Worm (Caenorhabditis elegans) whole organism, L3 larva: Measurements from ENCODE around the gene best-24.

Experiments used
- R02D3.7 ChIP-seq: fragments of 150-350 bp; optimal IDR thresholded peaks from 2 replicates; lab custom pipeline; 2014; ENCODE audit warnings: missing biosample characterization, missing genetic modification characterization
- ZK546.5 ChIP-seq: sonication (generic microtip); optimal IDR thresholded peaks from 2 replicates; lab custom pipeline; 2017; ENCODE audit warnings: missing biosample characterization, missing genetic modification characterization
- aly-2 ChIP-seq: fragments of 150-350 bp; optimal IDR thresholded peaks from 2 replicates; lab custom pipeline; 2014; ENCODE audit warnings: missing biosample characterization, missing genetic modification characterization
- ama-1 ChIP-seq: fragments of 150-350 bp; optimal IDR thresholded peaks from 2 replicates; lab custom pipeline; 2018
- ceh-16 ChIP-seq: sonication (generic microtip); optimal IDR thresholded peaks from 2 replicates; lab custom pipeline; 2017; ENCODE audit warnings: missing biosample characterization, missing genetic modification characterization
- ceh-28 ChIP-seq: fragments of 150-350 bp; optimal IDR thresholded peaks from 2 replicates; lab custom pipeline; 2014; ENCODE audit warnings: missing biosample characterization, missing genetic modification reagents, missing genetic modification characterization
- ceh-82 ChIP-seq: fragments of 150-350 bp; optimal IDR thresholded peaks from 2 replicates; lab custom pipeline; 2014; ENCODE audit warnings: missing biosample characterization, missing genetic modification characterization
- ceh-9 ChIP-seq: sonication (generic microtip); optimal IDR thresholded peaks from 2 replicates; lab custom pipeline; 2018; ENCODE audit warnings: missing biosample characterization, missing genetic modification characterization
- daf-12 ChIP-seq: fragments of 150-350 bp; optimal IDR thresholded peaks from 2 replicates; lab custom pipeline; 2014; ENCODE audit warnings: missing biosample characterization, missing genetic modification reagents, missing genetic modification characterization
- egl-27 ChIP-seq: sonication (generic microtip); optimal IDR thresholded peaks from 4 replicates; lab custom pipeline; 2017; ENCODE audit warnings: missing biosample characterization, missing genetic modification reagents, missing genetic modification characterization
- egl-5 ChIP-seq: fragments of 150-350 bp; optimal IDR thresholded peaks from 2 replicates; lab custom pipeline; 2017; ENCODE audit warnings: missing biosample characterization, missing genetic modification reagents, missing genetic modification characterization, inconsistent platforms
- elt-1 ChIP-seq: fragments of 150-350 bp; optimal IDR thresholded peaks from 2 replicates; lab custom pipeline; 2014; ENCODE audit warnings: missing biosample characterization, missing genetic modification characterization
- elt-2 ChIP-seq: sonication (generic microtip); optimal IDR thresholded peaks from 2 replicates; lab custom pipeline; 2016; ENCODE audit warnings: missing genetic modification reagents, mild to moderate bottlenecking, missing genetic modification characterization, missing compliant biosample characterization
- elt-3 ChIP-seq, 3 experiments: fragments of 150-350 bp in 1 of 3; sonication (generic microtip) in 2 of 3; optimal IDR thresholded peaks; 2 replicates in 2 of 3; 4 replicates in 1 of 3; lab custom pipeline; 2014 to 2017; ENCODE audit warnings: missing biosample characterization in 3 of 3, missing genetic modification characterization in 3 of 3
- fkh-10 ChIP-seq: sonication (generic microtip); optimal IDR thresholded peaks from 2 replicates; lab custom pipeline; 2017; ENCODE audit warnings: missing biosample characterization, missing genetic modification reagents, missing genetic modification characterization
- fkh-2 ChIP-seq: fragments of 150-350 bp; optimal IDR thresholded peaks from 2 replicates; lab custom pipeline; 2014; ENCODE audit warnings: missing biosample characterization, missing genetic modification reagents, missing genetic modification characterization
- fos-1 ChIP-seq: fragments of 150-350 bp; optimal IDR thresholded peaks from 2 replicates; lab custom pipeline; 2014; ENCODE audit warnings: missing biosample characterization, missing genetic modification characterization
- hmg-11 ChIP-seq: sonication (generic microtip); optimal IDR thresholded peaks from 2 replicates; lab custom pipeline; 2016; ENCODE audit warnings: missing genetic modification characterization, missing compliant biosample characterization
- jun-1 ChIP-seq: fragments of 150-350 bp; optimal IDR thresholded peaks from 2 replicates; lab custom pipeline; 2014; ENCODE audit warnings: missing biosample characterization, missing genetic modification reagents, missing genetic modification characterization
- lin-15B ChIP-seq: fragments of 150-350 bp; optimal IDR thresholded peaks from 2 replicates; lab custom pipeline; 2014; ENCODE audit warnings: missing biosample characterization, missing genetic modification characterization
- lin-39 ChIP-seq: fragments of 150-350 bp; optimal IDR thresholded peaks from 2 replicates; lab custom pipeline; 2018; ENCODE audit warnings: missing biosample characterization, missing genetic modification reagents, missing genetic modification characterization
- lsy-12 ChIP-seq: sonication (generic microtip); optimal IDR thresholded peaks from 2 replicates; lab custom pipeline; 2016; ENCODE audit warnings: mild to moderate bottlenecking, missing genetic modification characterization, missing compliant biosample characterization
- mdl-1 ChIP-seq: fragments of 150-350 bp; optimal IDR thresholded peaks from 2 replicates; lab custom pipeline; 2014; ENCODE audit warnings: missing biosample characterization, missing genetic modification characterization
- mml-1 ChIP-seq: fragments of 150-350 bp; sonication (generic microtip); optimal IDR thresholded peaks from 3 replicates; lab custom pipeline; 2014; ENCODE audit warnings: missing biosample characterization, missing genetic modification characterization
- nfya-1 ChIP-seq: sonication (generic microtip); optimal IDR thresholded peaks from 2 replicates; lab custom pipeline; 2017; ENCODE audit warnings: missing genetic modification characterization, mild to moderate bottlenecking, missing compliant biosample characterization, antibody characterized with exemption, moderate library complexity; ENCODE audit not compliant: insufficient read depth
- nhr-11 ChIP-seq: fragments of 150-350 bp; optimal IDR thresholded peaks from 2 replicates; lab custom pipeline; 2014; ENCODE audit warnings: missing biosample characterization, missing genetic modification characterization
- nhr-12 ChIP-seq: fragments of 150-350 bp; optimal IDR thresholded peaks from 2 replicates; lab custom pipeline; 2014; ENCODE audit warnings: missing biosample characterization, missing genetic modification characterization
- nhr-23 ChIP-seq: fragments of 150-350 bp; optimal IDR thresholded peaks from 2 replicates; lab custom pipeline; 2014; ENCODE audit warnings: missing biosample characterization, missing genetic modification reagents, missing genetic modification characterization
- nhr-237 ChIP-seq: fragments of 150-350 bp; optimal IDR thresholded peaks from 2 replicates; lab custom pipeline; 2014; ENCODE audit warnings: missing biosample characterization, missing genetic modification characterization
- nhr-25 ChIP-seq: sonication (generic microtip); optimal IDR thresholded peaks from 2 replicates; lab custom pipeline; 2017; ENCODE audit warnings: missing biosample characterization, missing genetic modification characterization
- nhr-43 ChIP-seq: sonication (generic microtip); optimal IDR thresholded peaks from 2 replicates; lab custom pipeline; 2016; ENCODE audit warnings: mild to moderate bottlenecking, missing genetic modification characterization, missing compliant biosample characterization; ENCODE audit not compliant: poor library complexity, severe bottlenecking
- nhr-76 ChIP-seq: fragments of 150-350 bp; sonication (generic microtip); optimal IDR thresholded peaks from 5 replicates; lab custom pipeline; 2014; ENCODE audit warnings: missing biosample characterization, missing genetic modification characterization
- nhr-77 ChIP-seq: fragments of 150-350 bp; optimal IDR thresholded peaks from 2 replicates; lab custom pipeline; 2014; ENCODE audit warnings: missing biosample characterization, missing genetic modification characterization
- pha-4 ChIP-seq: fragments of 150-350 bp; optimal IDR thresholded peaks from 2 replicates; lab custom pipeline; 2014; ENCODE audit warnings: missing biosample characterization, missing genetic modification reagents, missing genetic modification characterization
- pqm-1 ChIP-seq: fragments of 150-350 bp; optimal IDR thresholded peaks from 2 replicates; lab custom pipeline; 2017; ENCODE audit warnings: missing biosample characterization, missing genetic modification characterization, inconsistent platforms
- sea-2 ChIP-seq: fragments of 150-350 bp; sonication (generic microtip); optimal IDR thresholded peaks from 4 replicates; lab custom pipeline; 2014; ENCODE audit warnings: missing biosample characterization, missing genetic modification reagents, missing genetic modification characterization
- snpc-4 ChIP-seq: fragments of 150-350 bp; optimal IDR thresholded peaks from 2 replicates; lab custom pipeline; 2014; ENCODE audit warnings: missing biosample characterization, missing genetic modification characterization
- tbx-2 ChIP-seq: sonication (generic microtip); optimal IDR thresholded peaks from 2 replicates; lab custom pipeline; 2016; ENCODE audit warnings: mild to moderate bottlenecking, missing genetic modification characterization, missing compliant biosample characterization
- unc-39 ChIP-seq: sonication (generic microtip); optimal IDR thresholded peaks from 4 replicates; lab custom pipeline; 2017; ENCODE audit warnings: missing biosample characterization, missing genetic modification characterization
- ztf-11 ChIP-seq: fragments of 150-350 bp; optimal IDR thresholded peaks from 2 replicates; lab custom pipeline; 2014; ENCODE audit warnings: missing biosample characterization, missing genetic modification characterization
- ztf-4 ChIP-seq: fragments of 150-350 bp; optimal IDR thresholded peaks from 2 replicates; lab custom pipeline; 2014; ENCODE audit warnings: missing biosample characterization, missing genetic modification characterization

The best-24 gene

ce11 chrIII:7884863-7885262 lies 16.0 kb upstream of the best-24 start, which contains the start of gene ZK688.11:
Gene ZK688.11 (minus strand): TSS chrIII:7884963.
- TF ChIP-seq ceh-28 (tag; lab: Kevin White, UChicago) = peak; percentile 3
- TF ChIP-seq ceh-9 (tag; lab: Kevin White, UChicago) = no peak

- TF ChIP-seq nhr-43 (tag; lab: Kevin White, UChicago) = no peak
- TF ChIP-seq aly-2 (tag; lab: Kevin White, UChicago) = no peak
- no peak for TF ChIP-seq lin-39 (tag; lab: Kevin White, UChicago)
- TF ChIP-seq ceh-16 (tag; lab: Kevin White, UChicago) = no peak
- no peak for TF ChIP-seq mml-1 (tag; lab: Kevin White, UChicago)
- TF ChIP-seq fkh-10 (GFP tag; lab: Kevin White, UChicago) = no peak
- no peak for TF ChIP-seq R02D3.7 (tag; lab: Kevin White, UChicago)
- TF ChIP-seq ceh-9 (tag; lab: Kevin White, UChicago) = no peak
- no peak for TF ChIP-seq nhr-12
- no peak for TF ChIP-seq mdl-1 (tag; lab: Kevin White, UChicago)
- no peak for TF ChIP-seq ztf-11 (tag; lab: Kevin White, UChicago)
These were observed 11.8 kb upstream of the best-24 start for ce11 chrIII:7889036-7889435.

- peak; percentile 68 for TF ChIP-seq lsy-12
- no peak for TF ChIP-seq ceh-9 (tag; lab: Kevin White, UChicago)
- peak; percentile 38 for TF ChIP-seq nhr-76 (tag; lab: Kevin White, UChicago)
- TF ChIP-seq nhr-25 (tag; lab: Kevin White, UChicago) = peak; percentile 91
- TF ChIP-seq ama-1 = peak; percentile 56
- TF ChIP-seq elt-1 = no peak
- TF ChIP-seq nhr-11 (tag; lab: Kevin White, UChicago) = no peak
- TF ChIP-seq lin-15B (tag; lab: Kevin White, UChicago) = peak; percentile 69
- no peak for TF ChIP-seq unc-39
- no peak for TF ChIP-seq sea-2 (GFP tag; lab: Kevin White, UChicago)
- no peak for TF ChIP-seq daf-12 (tag; lab: Kevin White, UChicago)
- peak; percentile 86 for TF ChIP-seq lin-39 (tag; lab: Kevin White, UChicago)
- no peak for TF ChIP-seq tbx-2
- TF ChIP-seq ZK546.5 (tag; lab: Kevin White, UChicago) = no peak
- TF ChIP-seq nhr-23 = peak; percentile 66
- no peak for TF ChIP-seq ztf-4 (tag; lab: Kevin White, UChicago)
- no peak for TF ChIP-seq fkh-2 (tag; lab: Kevin White, UChicago)
- TF ChIP-seq nhr-43 (tag; lab: Kevin White, UChicago) = peak; percentile 75
- no peak for TF ChIP-seq fkh-10 (GFP tag; lab: Kevin White, UChicago)
- no peak for TF ChIP-seq aly-2 (tag; lab: Kevin White, UChicago)
- peak; percentile 51 for TF ChIP-seq mdl-1 (tag; lab: Kevin White, UChicago)
- TF ChIP-seq ceh-16 (tag; lab: Kevin White, UChicago) = no peak
- TF ChIP-seq elt-3 (tag; optimal IDR thresholded peaks at IDR 0.05; lab: Kevin White, UChicago) = no peak
- peak; percentile 12 for TF ChIP-seq pqm-1 (tag; lab: Kevin White, UChicago)
- no peak for TF ChIP-seq ztf-11 (tag; lab: Kevin White, UChicago)
- TF ChIP-seq jun-1 (tag; lab: Kevin White, UChicago) = peak; percentile 50
- TF ChIP-seq ceh-28 (tag; lab: Kevin White, UChicago) = peak; percentile 66
- peak; percentile 88 for TF ChIP-seq nfya-1 (tag; lab: Kevin White, UChicago)
- peak; percentile 44 for TF ChIP-seq egl-5 (tag; lab: Kevin White, UChicago)
- TF ChIP-seq elt-2 = peak; percentile 59
- TF ChIP-seq nhr-77 (tag; lab: Kevin White, UChicago) = no peak
- no peak for TF ChIP-seq nhr-237 (tag; lab: Kevin White, UChicago)
- no peak for TF ChIP-seq fos-1 (tag; lab: Kevin White, UChicago)
- no peak for TF ChIP-seq mml-1 (tag; lab: Kevin White, UChicago)
- TF ChIP-seq egl-27 (tag; lab: Kevin White, UChicago) = peak; percentile 19
- peak; percentile 80 for TF ChIP-seq pha-4 (tag; lab: Kevin White, UChicago)
- TF ChIP-seq ceh-82 (tag; lab: Kevin White, UChicago) = peak; percentile 25
- peak; percentile 34 for TF ChIP-seq R02D3.7 (tag; lab: Kevin White, UChicago)
- TF ChIP-seq hmg-11 = peak; percentile 77
- TF ChIP-seq snpc-4 (tag; lab: Kevin White, UChicago) = peak; percentile 47
- TF ChIP-seq, all 47 proteins: peak for 21
These were observed 9.1 kb upstream of the best-24 start, which contains the start of the genes ZK688.5 and fahd-1 for ce11 chrIII:7891573-7892306. Gene ZK688.5 (minus strand): TSS chrIII:7891623. Gene fahd-1 (plus strand): TSS chrIII:7892256.
